Worm (Caenorhabditis elegans) whole organism, young adult: ENCODE measurements around the gene E_BE45912.2.

Experiments
- F55B11.4 ChIP-seq: sonication (generic microtip); optimal IDR thresholded peaks from 2 replicates; lab custom pipeline; 2016; ENCODE audit warnings: missing compliant biosample characterization, missing genetic modification characterization, borderline replicate concordance; ENCODE audit not compliant: insufficient read depth
- T07F8.4 ChIP-seq: sonication (generic microtip); optimal IDR thresholded peaks from 2 replicates; lab custom pipeline; 2016; ENCODE audit warnings: mild to moderate bottlenecking, missing genetic modification characterization, moderate library complexity, missing compliant biosample characterization
- Y53G8AR.9 ChIP-seq: fragments of 200-800 bp; sonication (Bioruptor generic); conservative IDR thresholded peaks from 2 replicates; pipeline ENCODE4 v1.3.6; 2022; ENCODE audit warnings: missing genetic modification reagents, missing genetic modification characterization, missing compliant biosample characterization
- lin-35 ChIP-seq, 3 experiments: fragments of 150-350 bp in 2 of 3; sonication (generic microtip) in 1 of 3; optimal IDR thresholded peaks; 2 replicates each; lab custom pipeline; 2014 to 2018; ENCODE audit warnings: missing biosample characterization in 3 of 3, missing genetic modification characterization in 3 of 3, missing genetic modification reagents in 3 of 3
- lsl-1 ChIP-seq: fragments of 200-800 bp; sonication (Bioruptor generic); optimal IDR thresholded peaks from 2 replicates; lab custom pipeline; 2018; ENCODE audit warnings: mild to moderate bottlenecking, missing genetic modification characterization, moderate library complexity, missing compliant biosample characterization
- madf-10 ChIP-seq: sonication (generic microtip); optimal IDR thresholded peaks from 2 replicates; lab custom pipeline; 2016; ENCODE audit warnings: mild to moderate bottlenecking, missing genetic modification characterization, missing compliant biosample characterization
- pbrm-1 ChIP-seq: fragments of 200-800 bp; sonication (Bioruptor generic); IDR thresholded peaks from 2 replicates; pipeline ENCODE4 v1.3.6; 2022; ENCODE audit warnings: missing genetic modification reagents, missing genetic modification characterization, missing compliant biosample characterization
- unc-130 ChIP-seq: sonication (generic microtip); optimal IDR thresholded peaks from 2 replicates; lab custom pipeline; 2016; ENCODE audit warnings: missing genetic modification reagents, missing genetic modification characterization, missing compliant biosample characterization

- TF ChIP-seq lsl-1 (GFP tag; lab: Kevin White, UChicago) (no peak), F55B11.4 (no peak), T07F8.4 (no peak), madf-10 (no peak), Y53G8AR.9 (no peak), pbrm-1 (GFP tag; lab: Robert Waterston, UW) (no peak), lin-35 (GFP tag; optimal IDR thresholded peaks at IDR 0.05; lab: Kevin White, UChicago) (no peak), unc-130 (no peak)
Measured at ce11 chrIII:1040059-1040458, 9.2 kb upstream of the E_BE45912.2 start.
